Worm (Caenorhabditis elegans) whole organism, L1 larva: ENCODE measurements around the gene W01B6.5.

Experiments used
- blmp-1 ChIP-seq: fragments of 150-350 bp; optimal IDR thresholded peaks from 2 replicates; lab custom pipeline; 2014; ENCODE audit warnings: missing biosample characterization, missing genetic modification characterization
- dpl-1 ChIP-seq, 3 experiments: fragments of 150-350 bp in 2 of 3; sonication (generic microtip) in 1 of 3; optimal IDR thresholded peaks; 2 replicates each; lab custom pipeline; 2014 to 2017; ENCODE audit warnings: missing biosample characterization in 3 of 3, missing genetic modification characterization in 3 of 3, missing genetic modification reagents in 3 of 3
- jun-1 ChIP-seq: fragments of 150-350 bp; optimal IDR thresholded peaks from 2 replicates; lab custom pipeline; 2014; ENCODE audit warnings: missing biosample characterization, missing genetic modification reagents, missing genetic modification characterization
- lin-13 ChIP-seq: fragments of 150-350 bp; optimal IDR thresholded peaks from 2 replicates; lab custom pipeline; 2014; ENCODE audit warnings: missing biosample characterization, missing genetic modification reagents, missing genetic modification characterization
- lin-39 ChIP-seq: fragments of 150-350 bp; optimal IDR thresholded peaks from 2 replicates; lab custom pipeline; 2014; ENCODE audit warnings: missing biosample characterization, missing genetic modification reagents, missing genetic modification characterization
- lir-3 ChIP-seq: sonication (generic microtip); optimal IDR thresholded peaks from 2 replicates; lab custom pipeline; 2016; ENCODE audit warnings: mild to moderate bottlenecking, missing genetic modification characterization, moderate library complexity, missing compliant biosample characterization; ENCODE audit not compliant: poor library complexity
- nhr-19 ChIP-seq: fragments of 200-800 bp; sonication (Bioruptor generic); conservative IDR thresholded peaks from 2 replicates; pipeline ENCODE4 v1.3.6; 2022; ENCODE audit warnings: missing genetic modification characterization, missing compliant biosample characterization
- nhr-90 ChIP-seq: sonication (generic microtip); optimal IDR thresholded peaks from 2 replicates; lab custom pipeline; 2016; ENCODE audit warnings: mild to moderate bottlenecking, missing genetic modification characterization, missing compliant biosample characterization; ENCODE audit not compliant: poor library complexity
- pax-3 ChIP-seq: fragments of 200-800 bp; sonication (Bioruptor generic); optimal IDR thresholded peaks from 2 replicates; lab custom pipeline; 2018; ENCODE audit warnings: mild to moderate bottlenecking, missing genetic modification characterization, moderate library complexity, missing compliant biosample characterization
- snpc-4 ChIP-seq: fragments of 150-350 bp; optimal IDR thresholded peaks from 2 replicates; lab custom pipeline; 2014; ENCODE audit warnings: missing biosample characterization, missing genetic modification characterization
- tbx-2 ChIP-seq: sonication (generic microtip); optimal IDR thresholded peaks from 2 replicates; lab custom pipeline; 2016; ENCODE audit warnings: missing genetic modification characterization, missing compliant biosample characterization
- unc-62 ChIP-seq: fragments of 150-350 bp; optimal IDR thresholded peaks from 2 replicates; lab custom pipeline; 2014; ENCODE audit warnings: missing biosample characterization, missing genetic modification reagents, missing genetic modification characterization

DNA sequence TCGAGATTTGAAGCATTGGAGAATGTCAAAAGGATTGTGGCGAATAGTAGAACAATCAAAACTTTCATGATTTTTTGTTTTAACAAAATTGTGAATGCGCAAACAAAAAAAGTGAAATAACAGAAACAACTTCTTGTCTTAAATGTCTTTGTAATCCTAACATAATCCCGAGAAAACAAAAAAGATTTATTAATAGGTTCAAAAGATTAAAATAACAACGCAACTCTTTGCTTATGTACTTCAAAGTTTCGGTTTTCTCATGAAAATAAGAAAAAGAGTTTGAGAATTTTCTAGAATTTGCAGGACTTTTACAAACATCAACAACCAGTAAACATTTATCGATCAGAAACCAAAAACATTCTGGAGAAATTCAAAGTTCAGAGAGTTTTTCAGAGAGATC, 13.8 kb downstream of the W01B6.5 start, which contains the start of gene ttr-39:
- no peak for TF ChIP-seq unc-62 (GFP tag; lab: Kevin White, UChicago)
- no peak for TF ChIP-seq snpc-4 (tag; lab: Kevin White, UChicago)
- no peak for TF ChIP-seq pax-3 (tag; lab: Kevin White, UChicago)
- no peak for TF ChIP-seq lin-39 (tag; lab: Kevin White, UChicago)
- no peak for TF ChIP-seq blmp-1 (tag; lab: Kevin White, UChicago)
- no peak for TF ChIP-seq jun-1
- no peak for TF ChIP-seq lir-3
- TF ChIP-seq lin-13 (GFP tag; lab: Kevin White, UChicago), result no peak
- TF ChIP-seq nhr-90 (tag; lab: Kevin White, UChicago), result no peak
- no peak for TF ChIP-seq tbx-2 (tag; lab: Kevin White, UChicago)
- no peak for TF ChIP-seq nhr-19 (GFP tag; lab: Robert Waterston, UW)
- no peak for TF ChIP-seq dpl-1 (GFP tag; optimal IDR thresholded peaks at IDR 0.05; lab: Kevin White, UChicago)
